Worm (Caenorhabditis elegans) whole organism, L2 larva: ENCODE results near the gene Y50E8A.6.

Source experiments
- F13H6.1 ChIP-seq: sonication (generic microtip); optimal IDR thresholded peaks from 2 replicates; lab custom pipeline; 2016; ENCODE audit warnings: missing genetic modification characterization, missing compliant biosample characterization
- R02D3.7 ChIP-seq: fragments of 150-350 bp; optimal IDR thresholded peaks from 2 replicates; lab custom pipeline; 2014; ENCODE audit warnings: missing biosample characterization, missing genetic modification characterization
- Y55F3AM.14 ChIP-seq: fragments of 200-800 bp; sonication (Bioruptor generic); optimal IDR thresholded peaks from 2 replicates; lab custom pipeline; 2018; ENCODE audit warnings: mild to moderate bottlenecking, missing genetic modification characterization, missing compliant biosample characterization
- ZK546.5 ChIP-seq: sonication (generic microtip); optimal IDR thresholded peaks from 2 replicates; lab custom pipeline; 2017; ENCODE audit warnings: missing biosample characterization, missing genetic modification characterization
- alr-1 ChIP-seq: fragments of 150-350 bp; optimal IDR thresholded peaks from 2 replicates; lab custom pipeline; 2014; ENCODE audit warnings: missing biosample characterization, missing genetic modification characterization
- ama-1 ChIP-seq: fragments of 150-350 bp; optimal IDR thresholded peaks from 2 replicates; lab custom pipeline; 2018; ENCODE audit warnings: inconsistent platforms
- ceh-16 ChIP-seq: fragments of 150-350 bp; optimal IDR thresholded peaks from 2 replicates; lab custom pipeline; 2014; ENCODE audit warnings: missing biosample characterization, missing genetic modification characterization
- crh-2 ChIP-seq: sonication (generic microtip); optimal IDR thresholded peaks from 2 replicates; lab custom pipeline; 2017; ENCODE audit warnings: missing biosample characterization, missing genetic modification characterization
- dmd-4 ChIP-seq: sonication (generic microtip); optimal IDR thresholded peaks from 2 replicates; lab custom pipeline; 2017; ENCODE audit warnings: missing biosample characterization, missing genetic modification characterization
- egl-27 ChIP-seq: sonication (generic microtip); optimal IDR thresholded peaks from 3 replicates; lab custom pipeline; 2017; ENCODE audit warnings: missing biosample characterization, missing genetic modification reagents, missing genetic modification characterization
- elt-3 ChIP-seq: sonication (generic microtip); optimal IDR thresholded peaks from 2 replicates; lab custom pipeline; 2017; ENCODE audit warnings: missing biosample characterization, missing genetic modification characterization
- fos-1 ChIP-seq: fragments of 150-350 bp; optimal IDR thresholded peaks from 2 replicates; lab custom pipeline; 2014; ENCODE audit warnings: missing biosample characterization, missing genetic modification characterization
- gmeb-1 ChIP-seq: fragments of 150-350 bp; optimal IDR thresholded peaks from 2 replicates; lab custom pipeline; 2014; ENCODE audit warnings: missing biosample characterization, missing genetic modification characterization
- lin-11 ChIP-seq: fragments of 150-350 bp; sonication (generic microtip); optimal IDR thresholded peaks from 2 replicates; lab custom pipeline; 2014; ENCODE audit warnings: missing biosample characterization, missing genetic modification characterization, inconsistent platforms, mixed read lengths
- lin-13 ChIP-seq: fragments of 150-350 bp; optimal IDR thresholded peaks from 2 replicates; lab custom pipeline; 2014; ENCODE audit warnings: missing biosample characterization, missing genetic modification reagents, missing genetic modification characterization
- lin-39 ChIP-seq: fragments of 150-350 bp; optimal IDR thresholded peaks from 2 replicates; lab custom pipeline; 2014; ENCODE audit warnings: missing biosample characterization, missing genetic modification reagents, missing genetic modification characterization
- lsy-2 ChIP-seq, 2 experiments: fragments of 150-350 bp in 1 of 2; sonication (generic microtip) in 1 of 2; optimal IDR thresholded peaks; 2 replicates each; lab custom pipeline; 2014 to 2017; ENCODE audit warnings: missing biosample characterization in 2 of 2, missing genetic modification characterization in 2 of 2
- mab-5 ChIP-seq: fragments of 150-350 bp; optimal IDR thresholded peaks from 2 replicates; lab custom pipeline; 2014; ENCODE audit warnings: missing biosample characterization, missing genetic modification characterization
- mbf-1 ChIP-seq: sonication (generic microtip); optimal IDR thresholded peaks from 2 replicates; lab custom pipeline; 2017; ENCODE audit warnings: missing biosample characterization, missing genetic modification characterization
- mdl-1 ChIP-seq, 2 experiments: fragments of 150-350 bp in 1 of 2; sonication (generic microtip) in 1 of 2; optimal IDR thresholded peaks; 2 replicates each; lab custom pipeline; 2017; ENCODE audit warnings: missing biosample characterization in 2 of 2, missing genetic modification characterization in 2 of 2
- nhr-10 ChIP-seq: sonication (generic microtip); optimal IDR thresholded peaks from 2 replicates; lab custom pipeline; 2017; ENCODE audit warnings: missing biosample characterization, missing genetic modification characterization
- nhr-12 ChIP-seq: fragments of 150-350 bp; optimal IDR thresholded peaks from 2 replicates; lab custom pipeline; 2014; ENCODE audit warnings: missing biosample characterization, missing genetic modification characterization
- nhr-21 ChIP-seq: fragments of 150-350 bp; optimal IDR thresholded peaks from 2 replicates; lab custom pipeline; 2014; ENCODE audit warnings: missing biosample characterization, missing genetic modification characterization
- nhr-23 ChIP-seq: fragments of 150-350 bp; optimal IDR thresholded peaks from 2 replicates; lab custom pipeline; 2014; ENCODE audit warnings: missing biosample characterization, missing genetic modification reagents, missing genetic modification characterization
- nhr-6 ChIP-seq: fragments of 150-350 bp; optimal IDR thresholded peaks from 2 replicates; lab custom pipeline; 2014; ENCODE audit warnings: missing biosample characterization, missing genetic modification characterization
- nhr-77 ChIP-seq: fragments of 150-350 bp; optimal IDR thresholded peaks from 2 replicates; lab custom pipeline; 2014; ENCODE audit warnings: missing biosample characterization, missing genetic modification characterization
- peb-1 ChIP-seq: fragments of 150-350 bp; optimal IDR thresholded peaks from 2 replicates; lab custom pipeline; 2014; ENCODE audit warnings: missing biosample characterization, missing genetic modification characterization
- sem-4 ChIP-seq: fragments of 150-350 bp; optimal IDR thresholded peaks from 2 replicates; lab custom pipeline; 2014; ENCODE audit warnings: missing biosample characterization, missing genetic modification reagents, missing genetic modification characterization
- sma-3 ChIP-seq: sonication (generic microtip); optimal IDR thresholded peaks from 2 replicates; lab custom pipeline; 2016; ENCODE audit warnings: missing genetic modification reagents, missing genetic modification characterization, missing compliant biosample characterization
- sma-9 ChIP-seq, 2 experiments: fragments of 150-350 bp in 1 of 2; sonication (generic microtip) in 1 of 2; optimal IDR thresholded peaks; 2 replicates each; lab custom pipeline; 2014 to 2016; ENCODE audit warnings: missing genetic modification characterization in 2 of 2, mild to moderate bottlenecking in 1 of 2, missing biosample characterization in 1 of 2, missing compliant biosample characterization in 1 of 2, missing genetic modification reagents in 1 of 2, moderate library complexity in 1 of 2
- snpc-4 ChIP-seq: fragments of 150-350 bp; optimal IDR thresholded peaks from 2 replicates; lab custom pipeline; 2014; ENCODE audit warnings: missing biosample characterization, missing genetic modification characterization
- unc-55 ChIP-seq: fragments of 150-350 bp; sonication (generic microtip); optimal IDR thresholded peaks from 3 replicates; lab custom pipeline; 2014; ENCODE audit warnings: missing biosample characterization, missing genetic modification reagents, missing genetic modification characterization
- unc-62 ChIP-seq: fragments of 150-350 bp; optimal IDR thresholded peaks from 2 replicates; lab custom pipeline; 2014; ENCODE audit warnings: missing biosample characterization, missing genetic modification reagents, missing genetic modification characterization
- zag-1 ChIP-seq: fragments of 150-350 bp; optimal IDR thresholded peaks from 2 replicates; lab custom pipeline; 2014; ENCODE audit warnings: missing biosample characterization, missing genetic modification characterization
- ztf-1 ChIP-seq: fragments of 200-800 bp; sonication (Bioruptor generic); conservative IDR thresholded peaks from 2 replicates; pipeline ENCODE4 v1.3.6; 2022; ENCODE audit warnings: missing genetic modification characterization, missing compliant biosample characterization
- ztf-4 ChIP-seq: fragments of 150-350 bp; optimal IDR thresholded peaks from 2 replicates; lab custom pipeline; 2014; ENCODE audit warnings: missing biosample characterization, missing genetic modification characterization

Y50E8A.6 gene

ce11 chrV:14728754-14729153, 12.4 kb downstream of the Y50E8A.6 start, which contains the start of gene Y50E8A.2:
TSS of gene Y50E8A.2 (minus strand) at chrV:14728854.
- TF ChIP-seq snpc-4 (no peak), mbf-1 (no peak), lsy-2 (tag; optimal IDR thresholded peaks at IDR 0.05; lab: Kevin White, UChicago) (no peak), peb-1 (tag; lab: Kevin White, UChicago) (no peak), nhr-10 (tag; lab: Kevin White, UChicago) (no peak), R02D3.7 (tag; lab: Kevin White, UChicago) (no peak), nhr-77 (no peak), lin-39 (no peak), egl-27 (tag; lab: Kevin White, UChicago) (no peak)

DNA sequence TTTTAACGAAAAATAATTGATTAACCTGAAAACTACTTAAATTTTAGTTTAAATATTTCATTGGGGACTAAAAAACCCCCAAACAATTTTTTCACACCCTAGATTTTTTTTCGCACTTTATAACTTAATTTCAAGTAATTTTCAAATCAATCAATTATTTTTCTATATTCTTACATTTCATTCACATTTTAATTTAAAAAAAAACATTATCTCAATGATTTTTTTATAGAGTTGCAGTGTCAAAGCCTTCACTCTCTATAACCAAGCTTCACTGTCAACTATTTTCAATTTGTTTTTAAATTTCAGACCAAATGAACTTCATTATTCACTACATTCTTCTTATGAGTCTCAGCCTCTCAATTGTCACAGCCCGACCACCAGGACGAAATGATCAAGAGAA, 14.5 kb downstream of the Y50E8A.6 start, which contains the start of gene Y50E8A.1:
TSS of gene Y50E8A.1 (plus strand) at position 301 of the 400 bp plus-strand sequence.
- TF ChIP-seq gmeb-1 (tag; lab: Kevin White, UChicago) = no peak
- no peak for TF ChIP-seq unc-62 (GFP tag; lab: Kevin White, UChicago)
- no peak for TF ChIP-seq F13H6.1
- TF ChIP-seq mab-5 (tag; lab: Kevin White, UChicago) = no peak

- TF ChIP-seq R02D3.7 (tag; lab: Kevin White, UChicago) = no peak
- no peak for TF ChIP-seq lin-13 (GFP tag; lab: Kevin White, UChicago)
- TF ChIP-seq fos-1 (tag; lab: Kevin White, UChicago) = no peak
- peak; percentile 19 for TF ChIP-seq sma-3 (GFP tag; lab: Kevin White, UChicago)
- no peak for TF ChIP-seq elt-3 (tag; lab: Kevin White, UChicago)
- TF ChIP-seq nhr-12 = no peak
- TF ChIP-seq ama-1 (lab: Kevin White, UChicago) = no peak
- no peak for TF ChIP-seq egl-27 (tag; lab: Kevin White, UChicago)
- TF ChIP-seq sem-4 (tag; lab: Kevin White, UChicago) = no peak
- no peak for TF ChIP-seq ztf-4 (tag; lab: Kevin White, UChicago)
- TF ChIP-seq alr-1 (tag; lab: Kevin White, UChicago) = no peak
- no peak for TF ChIP-seq ceh-16 (tag; lab: Kevin White, UChicago)
- peak; percentile 42 for TF ChIP-seq nhr-21 (tag; lab: Kevin White, UChicago)
- no peak for TF ChIP-seq crh-2 (tag; lab: Kevin White, UChicago)
- TF ChIP-seq lsy-2 (tag; optimal IDR thresholded peaks at IDR 0.05; lab: Kevin White, UChicago) = no peak
- TF ChIP-seq sma-9 (GFP tag; optimal IDR thresholded peaks at IDR 0.05; lab: Kevin White, UChicago) = peak; percentile 77
- TF ChIP-seq sma-9 (tag; optimal IDR thresholded peaks at IDR 0.05; lab: Kevin White, UChicago) = no peak
- TF ChIP-seq unc-55 (GFP tag; lab: Kevin White, UChicago) = no peak
- TF ChIP-seq mdl-1 (tag; optimal IDR thresholded peaks at IDR 0.05; lab: Kevin White, UChicago) = no peak
- TF ChIP-seq nhr-6 = no peak
- TF ChIP-seq nhr-77 = no peak
- TF ChIP-seq ZK546.5 (tag; lab: Kevin White, UChicago) = no peak
Measured at ce11 chrV:14725409-14725808, 15.7 kb downstream of the Y50E8A.6 start.

- TF ChIP-seq F13H6.1 (no peak), lin-11 (no peak), Y55F3AM.14 (GFP tag; lab: Kevin White, UChicago) (no peak), elt-3 (tag; lab: Kevin White, UChicago) (no peak), nhr-6 (no peak), ztf-1 (GFP tag; lab: Robert Waterston, UW) (no peak), zag-1 (no peak), sma-3 (GFP tag; lab: Kevin White, UChicago) (no peak), dmd-4 (no peak), peb-1 (tag; lab: Kevin White, UChicago) (no peak), nhr-23 (tag; lab: Kevin White, UChicago) (no peak), nhr-10 (tag; lab: Kevin White, UChicago) (no peak), ceh-16 (tag; lab: Kevin White, UChicago) (no peak), fos-1 (tag; lab: Kevin White, UChicago) (no peak), nhr-12 (no peak)
Measured at ce11 chrV:14723020-14723419, 18.1 kb downstream of the Y50E8A.6 start, which contains the start of gene R08A2.7. TSS of gene R08A2.7 (plus strand) at chrV:14723320.
